Worm (Caenorhabditis elegans): ENCODE data around the gene gei-1.

ce11 chrIII:3370054-3370453 is 25.4 kb downstream of the gei-1 start, which contains the start of gene prk-2:
- TF ChIP-seq nhr-6 (tag; optimal IDR thresholded peaks at IDR 0.05) (no peak), hlh-30 (tag; optimal IDR thresholded peaks at IDR 0.05; ENCODE audit: insufficient read depth) (no peak), fos-1 (tag; optimal IDR thresholded peaks at IDR 0.05) (no peak), R02D3.7 (tag; optimal IDR thresholded peaks at IDR 0.05) (no peak), zag-1 (tag; optimal IDR thresholded peaks at IDR 0.05) (no peak), dve-1 (tag; optimal IDR thresholded peaks at IDR 0.05; ENCODE audit: insufficient read depth) (peak; percentile 85), nhr-28 (tag; optimal IDR thresholded peaks at IDR 0.05) (peak; percentile 29)

Data from whole organism, L4 larva.